Fruit fly (Drosophila melanogaster): ENCODE data around the gene CG2202.
A peak's percentile ranks its signal among the peaks of the same experiment; 100 is the strongest.

The CG2202 gene

DNA sequence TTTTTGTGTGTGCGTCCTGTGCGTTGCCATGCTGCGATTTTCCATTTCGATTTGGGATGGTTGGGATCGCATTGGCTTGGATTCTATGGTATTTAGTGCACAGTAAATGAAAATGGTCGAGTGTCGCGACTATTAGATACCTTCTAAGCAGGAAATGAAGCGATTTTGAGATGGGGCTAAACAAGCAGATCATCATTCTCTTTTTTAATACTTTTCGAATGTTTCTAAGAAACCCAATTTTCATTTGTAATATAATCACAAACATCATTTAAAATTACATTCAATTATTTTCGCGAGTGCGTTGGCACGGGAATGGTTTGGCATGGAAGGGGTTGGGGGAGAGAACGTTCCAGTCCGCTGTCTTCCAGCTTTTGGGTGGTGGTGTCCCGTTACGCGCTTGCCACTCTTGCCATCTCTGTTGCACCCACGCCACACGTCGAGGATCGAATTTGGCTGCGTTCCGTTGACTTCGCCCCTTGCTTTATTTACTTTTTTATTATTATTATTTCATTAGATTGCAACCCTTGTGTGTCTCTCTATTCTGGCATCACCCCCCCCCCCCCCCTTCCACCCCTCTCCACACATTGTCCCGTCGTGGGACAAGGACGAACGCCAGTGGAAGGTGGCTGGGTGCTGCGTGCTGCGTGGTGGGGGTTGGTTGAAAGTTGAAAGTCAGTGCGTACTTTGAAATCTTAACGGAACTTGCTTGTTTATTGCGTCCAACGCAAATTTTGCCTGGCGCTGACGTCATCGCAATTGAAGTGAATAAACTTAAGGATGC is 23.0 kb upstream of the CG2202 start (continued):
- no peak for TF ChIP-seq CG13123 (GFP tag; optimal IDR thresholded peaks at IDR 0.05)
- peak; percentile 36; the same call in 1 of the 3 replicates for TF ChIP-seq ase (GFP tag; IDR thresholded peaks at IDR 0.05)
- peak; percentile 41 for TF ChIP-seq CG17829 (tag; optimal IDR thresholded peaks at IDR 0.05)
- 0 out of 2 replicates have a peak, but pooled peaks have one; percentile 33 for TF ChIP-seq CG4730 (GFP tag; IDR thresholded peaks at IDR 0.05)
- no peak for TF ChIP-seq nerfin-2 (GFP tag; IDR thresholded peaks at IDR 0.05; ENCODE audit: partially characterized antibody)
- TF ChIP-seq scrt (GFP tag; optimal IDR thresholded peaks at IDR 0.05) = peak; percentile 17
- no peak for TF ChIP-seq al (GFP tag; IDR thresholded peaks at IDR 0.05)
- peak; percentile 11 for TF ChIP-seq CG17802 (tag; optimal IDR thresholded peaks at IDR 0.05)
- TF ChIP-seq CG2712 (tag; optimal IDR thresholded peaks at IDR 0.05) = peak; percentile 78
- no peak for TF ChIP-seq CG11695 (GFP tag; IDR thresholded peaks at IDR 0.05)
- peak; percentile 17 for TF ChIP-seq nerfin-1 (tag; optimal IDR thresholded peaks at IDR 0.05)
- TF ChIP-seq sc (optimal IDR thresholded peaks at IDR 0.05) = no peak
- peak; percentile 2 for TF ChIP-seq sc (GFP tag; optimal IDR thresholded peaks at IDR 0.05)
- TF ChIP-seq Hsf (GFP tag; optimal IDR thresholded peaks at IDR 0.05) = peak; percentile 18
- peak; percentile 69 for TF ChIP-seq gem (tag; optimal IDR thresholded peaks at IDR 0.05)
- TF ChIP-seq row (GFP tag; IDR thresholded peaks at IDR 0.05) = peak; percentile 73
- no peak for TF ChIP-seq D (optimal IDR thresholded peaks at IDR 0.05)
- TF ChIP-seq D (GFP tag; optimal IDR thresholded peaks at IDR 0.05) = peak; percentile 54
- no peak for TF ChIP-seq CG14014 (GFP tag; IDR thresholded peaks at IDR 0.05)
- TF ChIP-seq CG30431 (GFP tag; optimal IDR thresholded peaks at IDR 0.05) = peak; percentile 29
- TF ChIP-seq nmo (GFP tag; optimal IDR thresholded peaks at IDR 0.05) = peak; percentile 62
- TF ChIP-seq oc (tag; optimal IDR thresholded peaks at IDR 0.05) = peak; percentile 28
- 0 out of 2 replicates have a peak, but pooled peaks have one; percentile 31 for TF ChIP-seq CG10959 (GFP tag; IDR thresholded peaks at IDR 0.05)
- TF ChIP-seq CG10267 (tag; optimal IDR thresholded peaks at IDR 0.05) = peak; percentile 45
- TF ChIP-seq CG1602 (GFP tag; optimal IDR thresholded peaks at IDR 0.05) = peak; percentile 9
- TF ChIP-seq zfh1 (GFP tag; IDR thresholded peaks at IDR 0.05) = peak; percentile 59; the same call in 2 of the 3 replicates
- TF ChIP-seq ara (GFP tag; IDR thresholded peaks at IDR 0.05) = peak; percentile 30; the same call in 1 of the 2 replicates
- no peak for TF ChIP-seq Hmx (GFP tag; optimal IDR thresholded peaks at IDR 0.05)
- TF ChIP-seq CG2120 (GFP tag; optimal IDR thresholded peaks at IDR 0.05) = peak; percentile 7
- peak; percentile 39 for TF ChIP-seq CG18619 (GFP tag; optimal IDR thresholded peaks at IDR 0.05)
- TF ChIP-seq CG17385 (GFP tag; optimal IDR thresholded peaks at IDR 0.05) = peak; percentile 30
- TF ChIP-seq bcd (GFP tag; optimal IDR thresholded peaks at IDR 0.05) = peak; percentile 12
- no peak for TF ChIP-seq CG6175 (GFP tag; IDR thresholded peaks at IDR 0.05)
- peak; percentile 59 for TF ChIP-seq Ets65A (GFP tag)
- TF ChIP-seq cg (GFP tag; optimal IDR thresholded peaks at IDR 0.05) = no peak
- TF ChIP-seq lilli (GFP tag; optimal IDR thresholded peaks at IDR 0.05) = peak; percentile 31
- TF ChIP-seq Myb (GFP tag; optimal IDR thresholded peaks at IDR 0.05) = peak; percentile 12
- no peak for TF ChIP-seq gt (GFP tag; IDR thresholded peaks at IDR 0.05)
- peak; percentile 95 for TF ChIP-seq sens (GFP tag)
- TF ChIP-seq CG10366 (GFP tag; IDR thresholded peaks at IDR 0.05) = peak; percentile 23; the same call in 1 of the 2 replicates
- peak in 1 of 2 experiments; percentile 34 for TF ChIP-seq dpn (GFP tag; optimal IDR thresholded peaks at IDR 0.05)
- no peak for TF ChIP-seq da (GFP tag; optimal IDR thresholded peaks at IDR 0.05)
- peak; percentile 21 for TF ChIP-seq Side (GFP tag; optimal IDR thresholded peaks at IDR 0.05)
- TF ChIP-seq CG15601 (tag; optimal IDR thresholded peaks at IDR 0.05) = peak; percentile 4
- no peak for TF ChIP-seq Elba2 (GFP tag; optimal IDR thresholded peaks at IDR 0.05)
- no peak for TF ChIP-seq CG2889 (GFP tag; IDR thresholded peaks at IDR 0.05)
- TF ChIP-seq bab2 (GFP tag; optimal IDR thresholded peaks at IDR 0.05) = peak; percentile 34
- no peak for TF ChIP-seq pan (optimal IDR thresholded peaks at IDR 0.05)
- peak in 1 of 2 experiments; percentile 36 for TF ChIP-seq pan (GFP tag; optimal IDR thresholded peaks at IDR 0.05 in 1 of 2, IDR thresholded peaks at IDR 0.05 in 1 of 2)
- peak; percentile 54; the same call in 1 of the 2 replicates for TF ChIP-seq sisA (GFP tag; IDR thresholded peaks at IDR 0.05)
- peak; percentile 47 for TF ChIP-seq CG10209 (GFP tag; optimal IDR thresholded peaks at IDR 0.05)
